Worm (Caenorhabditis elegans): ENCODE measurements around the gene clec-48.

clec-48 gene

ce11 chrV:18195006-18195405 lies 37.2 kb downstream of the clec-48 start, which contains the start of gene F16H6.3:
TSS of gene F16H6.3 (plus strand) at chrV:18195306.
- TF ChIP-seq daf-12 (tag; optimal IDR thresholded peaks at IDR 0.05) (no peak), unc-62 (GFP tag; optimal IDR thresholded peaks at IDR 0.05) (no peak), mml-1 (tag; optimal IDR thresholded peaks at IDR 0.05) (no peak), lin-15B (tag; optimal IDR thresholded peaks at IDR 0.05) (no peak), nhr-43 (tag; optimal IDR thresholded peaks at IDR 0.05; ENCODE audit: poor library complexity, severe bottlenecking) (no peak), elt-3 (tag; optimal IDR thresholded peaks at IDR 0.05) (no peak), ztf-11 (tag; optimal IDR thresholded peaks at IDR 0.05) (no peak), nhr-67 (tag; optimal IDR thresholded peaks at IDR 0.05) (no peak), eor-1 (tag; optimal IDR thresholded peaks at IDR 0.05) (no peak)

- no peak for TF ChIP-seq elt-3 (tag; optimal IDR thresholded peaks at IDR 0.05)
- TF ChIP-seq nhr-11 (tag; optimal IDR thresholded peaks at IDR 0.05): no peak
- TF ChIP-seq nhr-237 (tag; optimal IDR thresholded peaks at IDR 0.05): no peak
- no peak for TF ChIP-seq ceh-28 (tag; optimal IDR thresholded peaks at IDR 0.05)
These were observed 40.6 kb downstream of the clec-48 start, which contains the start of gene F16H6.4 for ce11 chrV:18198421-18198820. TSS of gene F16H6.4 (plus strand) at chrV:18198721.

ce11 chrV:18209071-18209470 lies 51.2 kb downstream of the clec-48 start, which contains the start of gene F16H6.7:
TSS of gene F16H6.7 (minus strand) at chrV:18209171.
- TF ChIP-seq snpc-4 (tag; optimal IDR thresholded peaks at IDR 0.05) (no peak), nhr-28 (tag; optimal IDR thresholded peaks at IDR 0.05) (no peak), ceh-28 (tag; optimal IDR thresholded peaks at IDR 0.05) (no peak), nhr-23 (tag; optimal IDR thresholded peaks at IDR 0.05) (no peak), nhr-11 (tag; optimal IDR thresholded peaks at IDR 0.05) (no peak), nhr-12 (tag; optimal IDR thresholded peaks at IDR 0.05) (no peak), lin-15B (tag; optimal IDR thresholded peaks at IDR 0.05) (no peak), daf-12 (tag; optimal IDR thresholded peaks at IDR 0.05) (no peak), fos-1 (tag; optimal IDR thresholded peaks at IDR 0.05) (no peak)
